Worm (Caenorhabditis elegans) whole organism, L1 larva: ENCODE measurements around the gene C05A2.4.

Experiments
- fos-1 ChIP-seq: fragments of 150-350 bp; optimal IDR thresholded peaks from 2 replicates; lab custom pipeline; 2014; ENCODE audit warnings: missing biosample characterization, missing genetic modification characterization
- lin-13 ChIP-seq: fragments of 150-350 bp; optimal IDR thresholded peaks from 2 replicates; lab custom pipeline; 2014; ENCODE audit warnings: missing biosample characterization, missing genetic modification reagents, missing genetic modification characterization
- mep-1 ChIP-seq: fragments of 150-350 bp; optimal IDR thresholded peaks from 2 replicates; lab custom pipeline; 2014; ENCODE audit warnings: missing biosample characterization, missing genetic modification characterization
- nhr-76 ChIP-seq: sonication (generic microtip); optimal IDR thresholded peaks from 2 replicates; lab custom pipeline; 2017; ENCODE audit warnings: missing biosample characterization, missing genetic modification characterization
- nhr-77 ChIP-seq: fragments of 150-350 bp; optimal IDR thresholded peaks from 2 replicates; lab custom pipeline; 2014; ENCODE audit warnings: missing biosample characterization, missing genetic modification characterization
- snpc-4 ChIP-seq: fragments of 150-350 bp; optimal IDR thresholded peaks from 2 replicates; lab custom pipeline; 2014; ENCODE audit warnings: missing biosample characterization, missing genetic modification characterization
- zag-1 ChIP-seq: fragments of 150-350 bp; optimal IDR thresholded peaks from 2 replicates; lab custom pipeline; 2014; ENCODE audit warnings: missing biosample characterization, missing genetic modification characterization
- ztf-11 ChIP-seq, 2 experiments: sonication (generic microtip); optimal IDR thresholded peaks; 2 replicates each; lab custom pipeline; 2016 to 2017; ENCODE audit warnings: missing genetic modification characterization in 2 of 2, missing biosample characterization in 1 of 2, missing compliant biosample characterization in 1 of 2

DNA sequence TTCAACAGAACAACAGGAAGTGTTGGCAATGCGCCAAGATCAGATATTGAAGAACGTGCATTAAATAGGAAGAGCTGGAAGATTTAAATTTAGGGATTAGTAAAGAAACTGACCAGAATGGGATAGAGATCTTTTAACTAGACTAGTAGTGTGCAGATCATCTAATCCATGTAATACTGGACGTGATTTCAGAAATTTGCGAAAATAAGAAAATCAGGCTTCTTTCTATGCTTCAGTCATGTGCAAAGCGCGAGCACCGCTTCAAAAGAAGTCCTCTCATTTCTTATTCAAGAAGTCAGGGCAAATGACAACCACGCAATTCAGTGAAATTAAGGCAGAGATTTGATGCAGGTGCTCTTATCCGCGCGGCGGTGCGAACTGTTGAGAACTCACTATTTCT lies 22.8 kb downstream of the C05A2.4 start:
- TF ChIP-seq lin-13: no peak
- TF ChIP-seq fos-1 (tag; lab: Kevin White, UChicago): no peak
- no peak for TF ChIP-seq nhr-76 (tag; lab: Kevin White, UChicago)
- no peak for TF ChIP-seq mep-1
- TF ChIP-seq nhr-77 (tag; lab: Kevin White, UChicago): no peak
- TF ChIP-seq ztf-11 (tag; optimal IDR thresholded peaks at IDR 0.05; lab: Kevin White, UChicago): no peak
- no peak for TF ChIP-seq zag-1 (tag; lab: Kevin White, UChicago)
- TF ChIP-seq snpc-4 (tag; lab: Kevin White, UChicago): no peak
